Worm (Caenorhabditis elegans) whole organism, early embryonic: ENCODE data around the gene zyg-1.

ENCODE experiments used
- B0310.2 ChIP-seq: sonication (generic microtip); optimal IDR thresholded peaks from 2 replicates; lab custom pipeline; 2016; ENCODE audit warnings: mild to moderate bottlenecking, missing genetic modification characterization, missing compliant biosample characterization
- F13C5.2 ChIP-seq: sonication (generic microtip); optimal IDR thresholded peaks from 2 replicates; lab custom pipeline; 2017; ENCODE audit warnings: mild to moderate bottlenecking, missing genetic modification characterization, inconsistent platforms, missing compliant biosample characterization
- aly-1 ChIP-seq: sonication (generic microtip); optimal IDR thresholded peaks from 2 replicates; lab custom pipeline; 2016; ENCODE audit warnings: missing genetic modification characterization, missing compliant biosample characterization
- ama-1 ChIP-seq: fragments of 150-350 bp; optimal IDR thresholded peaks from 2 replicates; lab custom pipeline; 2014
- ceh-13 ChIP-seq: fragments of 200-800 bp; sonication (Bioruptor generic); optimal IDR thresholded peaks from 2 replicates; lab custom pipeline; 2018; ENCODE audit warnings: mild to moderate bottlenecking, missing genetic modification characterization, missing compliant biosample characterization
- ceh-36 ChIP-seq: sonication (generic microtip); optimal IDR thresholded peaks from 2 replicates; lab custom pipeline; 2016; ENCODE audit warnings: missing genetic modification characterization, inconsistent platforms, missing compliant biosample characterization
- ets-7 ChIP-seq: sonication (generic microtip); optimal IDR thresholded peaks from 2 replicates; lab custom pipeline; 2016; ENCODE audit warnings: missing genotype, missing genetic modification characterization, missing compliant biosample characterization
- flt-1 ChIP-seq: fragments of 200-800 bp; sonication (Bioruptor generic); IDR thresholded peaks from 2 replicates; pipeline ENCODE4 v1.3.6; 2022; ENCODE audit warnings: missing genetic modification characterization, missing compliant biosample characterization
- hmbx-1 ChIP-seq: sonication (generic microtip); optimal IDR thresholded peaks from 2 replicates; lab custom pipeline; 2016; ENCODE audit warnings: mild to moderate bottlenecking, missing genetic modification characterization, missing compliant biosample characterization
- hmg-4 ChIP-seq: fragments of 200-800 bp; sonication (Bioruptor generic); optimal IDR thresholded peaks from 2 replicates; lab custom pipeline; 2018; ENCODE audit warnings: mild to moderate bottlenecking, missing genetic modification characterization, missing compliant biosample characterization
- hnd-1 ChIP-seq: sonication (generic microtip); optimal IDR thresholded peaks from 2 replicates; lab custom pipeline; 2016; ENCODE audit warnings: missing genetic modification characterization, missing compliant biosample characterization
- pes-1 ChIP-seq: fragments of 200-800 bp; sonication (Bioruptor generic); IDR thresholded peaks from 2 replicates; pipeline ENCODE4 v1.3.6; 2022; ENCODE audit warnings: missing genetic modification reagents, missing genetic modification characterization, missing compliant biosample characterization
- scrt-1 ChIP-seq: fragments of 200-800 bp; sonication (Bioruptor generic); IDR thresholded peaks from 2 replicates; pipeline ENCODE4 v1.3.6; 2022; ENCODE audit warnings: missing genetic modification characterization, missing compliant biosample characterization
- sea-1 ChIP-seq: fragments of 200-800 bp; sonication (Bioruptor generic); conservative IDR thresholded peaks from 2 replicates; pipeline ENCODE4 v1.3.6; 2022; ENCODE audit warnings: missing genetic modification characterization, missing compliant biosample characterization
- tbx-11 ChIP-seq: fragments of 200-800 bp; sonication (Bioruptor generic); IDR thresholded peaks from 2 replicates; pipeline ENCODE4 v1.3.6; 2022; ENCODE audit warnings: missing genetic modification characterization, missing compliant biosample characterization
- tbx-37 ChIP-seq: fragments of 200-800 bp; sonication (Bioruptor generic); conservative IDR thresholded peaks from 2 replicates; pipeline ENCODE4 v1.3.6; 2022; ENCODE audit warnings: missing genetic modification reagents, missing genetic modification characterization, missing compliant biosample characterization
- tra-4 ChIP-seq: sonication (generic microtip); optimal IDR thresholded peaks from 2 replicates; lab custom pipeline; 2017; ENCODE audit warnings: missing genetic modification characterization, missing compliant biosample characterization

zyg-1 gene

ce11 chrII:5633453-5633852, 16.1 kb upstream of the zyg-1 start:
- TF ChIP-seq B0310.2 (tag; lab: Kevin White, UChicago) (no peak), ets-7 (no peak), ama-1 (lab: Kevin White, UChicago) (no peak), hmbx-1 (tag; lab: Kevin White, UChicago) (no peak), aly-1 (tag; lab: Kevin White, UChicago) (no peak), pes-1 (GFP tag; lab: Robert Waterston, UW) (no peak), tbx-37 (no peak), F13C5.2 (tag; lab: Kevin White, UChicago) (no peak), sea-1 (GFP tag; lab: Robert Waterston, UW) (no peak), tra-4 (tag; lab: Kevin White, UChicago) (no peak), hmg-4 (GFP tag; lab: Kevin White, UChicago) (no peak), scrt-1 (no peak), ceh-36 (tag; lab: Kevin White, UChicago) (no peak), hnd-1 (tag; lab: Kevin White, UChicago) (no peak), ceh-13 (no peak), flt-1 (GFP tag; lab: Robert Waterston, UW) (no peak), tbx-11 (no peak)

DNA sequence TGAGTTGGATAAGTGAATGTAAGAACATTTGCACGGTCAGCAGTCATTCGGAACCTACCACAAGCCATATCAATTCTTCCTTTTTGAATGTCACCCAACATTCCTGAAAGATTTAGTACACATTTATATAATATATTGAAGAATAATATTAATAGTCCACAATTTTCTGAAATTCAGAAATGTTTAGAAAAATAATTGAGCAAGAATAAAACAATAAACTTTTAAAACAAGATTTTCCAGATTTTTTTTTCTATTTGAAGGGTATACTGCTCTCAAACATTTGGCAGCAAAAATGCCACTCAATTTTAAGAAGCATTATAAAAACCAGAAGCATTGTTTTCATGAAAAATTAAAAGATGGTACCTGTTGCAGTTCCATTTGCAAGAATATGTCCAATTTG, 12.7 kb upstream of the zyg-1 start, which contains the start of gene F59E12.8:
Gene F59E12.8 (minus strand): TSS at position 101 of the 400 bp plus-strand sequence.
- TF ChIP-seq aly-1 (tag; lab: Kevin White, UChicago) (no peak), hmg-4 (GFP tag; lab: Kevin White, UChicago) (no peak), B0310.2 (tag; lab: Kevin White, UChicago) (no peak), sea-1 (GFP tag; lab: Robert Waterston, UW) (no peak), flt-1 (GFP tag; lab: Robert Waterston, UW) (no peak), tra-4 (tag; lab: Kevin White, UChicago) (no peak), hnd-1 (tag; lab: Kevin White, UChicago) (no peak), tbx-37 (no peak)

DNA sequence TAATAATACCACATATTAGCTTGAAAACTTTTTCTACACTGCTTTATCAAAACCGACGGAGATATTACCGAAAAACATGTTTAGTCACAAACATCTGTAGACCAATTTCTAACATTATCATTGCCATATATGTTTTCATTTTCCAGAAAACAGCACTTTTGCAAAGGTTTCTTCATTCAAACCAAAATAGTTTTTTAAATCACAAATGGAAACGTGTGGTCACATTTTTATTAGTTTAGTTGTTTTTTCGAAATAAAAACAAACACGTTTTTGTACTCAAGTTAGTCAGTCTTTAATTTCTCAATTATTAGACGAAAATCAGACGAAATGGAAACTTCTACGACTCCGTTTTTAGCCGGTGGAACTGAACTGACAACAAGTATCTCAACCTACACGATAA, 11.5 kb upstream of the zyg-1 start, which contains the start of gene F59E12.3:
Gene F59E12.3 (plus strand): TSS at position 301 of the 400 bp plus-strand sequence.
- no peak for TF ChIP-seq ets-7
- TF ChIP-seq B0310.2 (tag; lab: Kevin White, UChicago): no peak
- no peak for TF ChIP-seq hmbx-1 (tag; lab: Kevin White, UChicago)
- TF ChIP-seq hmg-4 (GFP tag; lab: Kevin White, UChicago): no peak
- TF ChIP-seq tra-4 (tag; lab: Kevin White, UChicago): no peak
- no peak for TF ChIP-seq F13C5.2 (tag; lab: Kevin White, UChicago)
- TF ChIP-seq hnd-1 (tag; lab: Kevin White, UChicago): no peak
- no peak for TF ChIP-seq sea-1 (GFP tag; lab: Robert Waterston, UW)
- TF ChIP-seq ama-1 (lab: Kevin White, UChicago): no peak
- TF ChIP-seq scrt-1: no peak

DNA sequence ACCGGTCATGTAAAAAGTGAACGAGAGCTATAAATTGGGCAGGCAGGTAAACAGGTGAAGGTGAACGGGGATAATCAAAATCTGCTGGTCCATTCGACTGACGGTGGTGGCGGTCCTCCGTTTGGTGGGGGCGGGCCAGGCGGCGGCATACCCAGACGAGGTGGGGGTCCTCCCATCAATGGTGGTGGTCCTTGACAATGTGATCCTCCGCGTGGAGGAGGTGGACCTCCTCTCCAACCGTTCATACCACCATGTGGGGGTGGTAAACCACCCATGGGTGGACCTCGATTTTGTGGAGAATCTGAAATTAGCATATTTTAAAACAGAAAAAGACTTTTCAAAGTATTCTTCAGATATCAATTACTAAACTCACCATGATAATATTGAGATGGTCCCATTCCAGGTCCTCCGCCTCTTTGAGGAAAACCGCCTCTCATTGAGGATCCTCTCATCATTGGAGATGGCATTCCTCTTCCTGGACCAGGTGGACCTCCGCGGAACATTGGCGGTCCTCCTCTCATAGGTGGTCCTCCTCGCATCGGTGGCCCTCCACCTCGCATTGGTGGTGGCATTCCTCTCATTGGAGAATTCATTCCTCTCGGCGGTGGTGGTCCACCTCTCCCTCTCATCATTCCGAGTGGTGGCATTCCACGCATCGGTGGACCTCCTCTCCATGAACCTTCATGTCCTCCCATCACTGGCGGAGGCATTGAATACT, 9.0 kb upstream of the zyg-1 start:
- TF ChIP-seq hnd-1 (tag; lab: Kevin White, UChicago) (no peak), sea-1 (GFP tag; lab: Robert Waterston, UW) (no peak), tra-4 (tag; lab: Kevin White, UChicago) (no peak), ets-7 (no peak), flt-1 (GFP tag; lab: Robert Waterston, UW) (no peak), hmg-4 (GFP tag; lab: Kevin White, UChicago) (no peak), ceh-13 (no peak), ceh-36 (tag; lab: Kevin White, UChicago) (no peak), aly-1 (tag; lab: Kevin White, UChicago) (no peak), pes-1 (GFP tag; lab: Robert Waterston, UW) (no peak)

- TF ChIP-seq hmbx-1 (tag; lab: Kevin White, UChicago) (no peak), flt-1 (GFP tag; lab: Robert Waterston, UW) (no peak), ama-1 (lab: Kevin White, UChicago) (no peak), scrt-1 (no peak), ceh-36 (tag; lab: Kevin White, UChicago) (no peak), hnd-1 (tag; lab: Kevin White, UChicago) (no peak), F13C5.2 (tag; lab: Kevin White, UChicago) (no peak), pes-1 (GFP tag; lab: Robert Waterston, UW) (no peak), sea-1 (GFP tag; lab: Robert Waterston, UW) (no peak), ceh-13 (no peak), ets-7 (no peak), B0310.2 (tag; lab: Kevin White, UChicago) (no peak)
These were observed 7.4 kb upstream of the zyg-1 start for ce11 chrII:5642110-5642509.

ce11 chrII:5646942-5647341, 2.6 kb upstream of the zyg-1 start, which contains the start of gene F59E12.9:
TSS of gene F59E12.9 (minus strand) at chrII:5647042.
- TF ChIP-seq hnd-1 (tag; lab: Kevin White, UChicago): no peak
- no peak for TF ChIP-seq tbx-11

- no peak for TF ChIP-seq ets-7
- TF ChIP-seq B0310.2 (tag; lab: Kevin White, UChicago): no peak
- no peak for TF ChIP-seq tbx-11
- TF ChIP-seq scrt-1: no peak
- TF ChIP-seq flt-1 (GFP tag; lab: Robert Waterston, UW): no peak
- no peak for TF ChIP-seq pes-1 (GFP tag; lab: Robert Waterston, UW)
- no peak for TF ChIP-seq hmbx-1 (tag; lab: Kevin White, UChicago)
- TF ChIP-seq ama-1 (lab: Kevin White, UChicago): no peak
- no peak for TF ChIP-seq ceh-36 (tag; lab: Kevin White, UChicago)
- TF ChIP-seq tbx-37: no peak
- TF ChIP-seq hmg-4 (GFP tag; lab: Kevin White, UChicago): no peak
- no peak for TF ChIP-seq sea-1 (GFP tag; lab: Robert Waterston, UW)
- no peak for TF ChIP-seq aly-1 (tag; lab: Kevin White, UChicago)
- no peak for TF ChIP-seq hnd-1 (tag; lab: Kevin White, UChicago)
- no peak for TF ChIP-seq tra-4 (tag; lab: Kevin White, UChicago)
- TF ChIP-seq ceh-13: no peak
- TF ChIP-seq F13C5.2 (tag; lab: Kevin White, UChicago): no peak
These were observed 1.3 kb upstream of the zyg-1 start, which contains the start of gene ddl-1 for ce11 chrII:5648272-5648671. TSS of gene ddl-1 (minus strand) at chrII:5648372.
